Worm (Caenorhabditis elegans) whole organism, mixed stage, embryonic: ENCODE data around the gene exos-4.2.

Experiments
- M03D4.4 ChIP-seq: sonication (generic microtip); optimal IDR thresholded peaks from 2 replicates; lab custom pipeline; 2017; ENCODE audit warnings: mild to moderate bottlenecking, missing genetic modification characterization, missing compliant biosample characterization
- bed-3 ChIP-seq: fragments of 200-800 bp; sonication (Bioruptor generic); optimal IDR thresholded peaks from 3 replicates; lab custom pipeline; 2018; ENCODE audit warnings: mild to moderate bottlenecking, missing genetic modification characterization, moderate library complexity, missing compliant biosample characterization
- blmp-1 ChIP-seq: fragments of 150-350 bp; optimal IDR thresholded peaks from 2 replicates; lab custom pipeline; 2014; ENCODE audit warnings: missing biosample characterization, missing genetic modification characterization
- ceh-39 ChIP-seq: fragments of 150-350 bp; optimal IDR thresholded peaks from 2 replicates; lab custom pipeline; 2014; ENCODE audit warnings: missing biosample characterization, missing genetic modification characterization
- ceh-43 ChIP-seq: fragments of 200-800 bp; sonication (Bioruptor generic); optimal IDR thresholded peaks from 2 replicates; lab custom pipeline; 2018; ENCODE audit warnings: mild to moderate bottlenecking, missing genetic modification characterization, moderate library complexity, missing compliant biosample characterization
- ceh-83 ChIP-seq: fragments of 200-800 bp; sonication (Bioruptor generic); optimal IDR thresholded peaks from 2 replicates; lab custom pipeline; 2018; ENCODE audit warnings: mild to moderate bottlenecking, missing genetic modification characterization, missing compliant biosample characterization
- ces-1 ChIP-seq: fragments of 150-350 bp; optimal IDR thresholded peaks from 2 replicates; lab custom pipeline; 2014; ENCODE audit warnings: missing biosample characterization, missing genetic modification reagents, missing genetic modification characterization
- cnd-1 ChIP-seq: fragments of 200-800 bp; sonication (Bioruptor generic); optimal IDR thresholded peaks from 2 replicates; lab custom pipeline; 2018; ENCODE audit warnings: mild to moderate bottlenecking, missing genetic modification characterization, missing compliant biosample characterization
- drap-1 ChIP-seq: fragments of 200-800 bp; sonication (Bioruptor generic); optimal IDR thresholded peaks from 3 replicates; lab custom pipeline; 2018; ENCODE audit warnings: mild to moderate bottlenecking, missing genetic modification characterization, missing compliant biosample characterization
- elt-1 ChIP-seq: sonication (generic microtip); optimal IDR thresholded peaks from 2 replicates; lab custom pipeline; 2017; ENCODE audit warnings: missing genetic modification characterization, mild to moderate bottlenecking, missing compliant biosample characterization, antibody characterized with exemption, moderate library complexity, borderline replicate concordance; ENCODE audit not compliant: insufficient read depth
- elt-3 ChIP-seq: fragments of 150-350 bp; optimal IDR thresholded peaks from 2 replicates; lab custom pipeline; 2014; ENCODE audit warnings: missing biosample characterization, missing genetic modification characterization
- flh-1 ChIP-seq: fragments of 200-800 bp; sonication (Bioruptor generic); optimal IDR thresholded peaks from 2 replicates; lab custom pipeline; 2018; ENCODE audit warnings: mild to moderate bottlenecking, missing genetic modification characterization, moderate library complexity, missing compliant biosample characterization
- ham-2 ChIP-seq: fragments of 200-800 bp; sonication (Bioruptor generic); optimal IDR thresholded peaks from 2 replicates; lab custom pipeline; 2018; ENCODE audit warnings: mild to moderate bottlenecking, missing genetic modification characterization, missing compliant biosample characterization
- hlh-1 ChIP-seq: fragments of 150-350 bp; optimal IDR thresholded peaks from 2 replicates; lab custom pipeline; 2014; ENCODE audit warnings: missing biosample characterization, missing genetic modification reagents, missing genetic modification characterization
- lin-13 ChIP-seq: fragments of 150-350 bp; optimal IDR thresholded peaks from 2 replicates; lab custom pipeline; 2014; ENCODE audit warnings: missing biosample characterization, missing genetic modification characterization
- lin-32 ChIP-seq: fragments of 200-800 bp; sonication (Bioruptor generic); optimal IDR thresholded peaks from 2 replicates; lab custom pipeline; 2018; ENCODE audit warnings: mild to moderate bottlenecking, missing genetic modification characterization, missing compliant biosample characterization
- lsy-2 ChIP-seq: fragments of 150-350 bp; optimal IDR thresholded peaks from 2 replicates; lab custom pipeline; 2014; ENCODE audit warnings: missing biosample characterization, missing genetic modification characterization
- mab-5 ChIP-seq: fragments of 150-350 bp; optimal IDR thresholded peaks from 2 replicates; lab custom pipeline; 2014; ENCODE audit warnings: missing biosample characterization, missing genetic modification characterization
- mep-1 ChIP-seq: fragments of 150-350 bp; optimal IDR thresholded peaks from 2 replicates; lab custom pipeline; 2017; ENCODE audit warnings: missing biosample characterization, missing genetic modification reagents, missing genetic modification characterization, inconsistent platforms
- mls-2 ChIP-seq: sonication (generic microtip); optimal IDR thresholded peaks from 2 replicates; lab custom pipeline; 2016; ENCODE audit warnings: mild to moderate bottlenecking, missing genetic modification characterization, moderate library complexity, missing compliant biosample characterization
- nhr-2 ChIP-seq: fragments of 150-350 bp; optimal IDR thresholded peaks from 2 replicates; lab custom pipeline; 2014; ENCODE audit warnings: missing biosample characterization, missing genetic modification characterization
- nhr-237 ChIP-seq: fragments of 150-350 bp; optimal IDR thresholded peaks from 2 replicates; lab custom pipeline; 2014; ENCODE audit warnings: missing biosample characterization, missing genetic modification characterization
- nhr-28 ChIP-seq: fragments of 150-350 bp; optimal IDR thresholded peaks from 2 replicates; lab custom pipeline; 2014; ENCODE audit warnings: missing biosample characterization, missing genetic modification characterization
- nhr-76 ChIP-seq: sonication (generic microtip); optimal IDR thresholded peaks from 2 replicates; lab custom pipeline; 2017; ENCODE audit warnings: missing biosample characterization, missing genetic modification characterization
- pha-4 ChIP-seq: fragments of 150-350 bp; optimal IDR thresholded peaks from 2 replicates; lab custom pipeline; 2018; ENCODE audit warnings: missing biosample characterization, missing genetic modification reagents, missing genetic modification characterization
- sem-2 ChIP-seq: fragments of 200-800 bp; sonication (Bioruptor generic); optimal IDR thresholded peaks from 2 replicates; lab custom pipeline; 2018; ENCODE audit warnings: mild to moderate bottlenecking, missing genetic modification characterization, missing compliant biosample characterization
- snpc-4 ChIP-seq: fragments of 150-350 bp; optimal IDR thresholded peaks from 2 replicates; lab custom pipeline; 2014; ENCODE audit warnings: missing biosample characterization, missing genetic modification characterization
- sptf-1 ChIP-seq: sonication (generic microtip); optimal IDR thresholded peaks from 2 replicates; lab custom pipeline; 2017; ENCODE audit warnings: mild to moderate bottlenecking, missing genetic modification characterization, moderate library complexity, missing compliant biosample characterization
- tbx-8 ChIP-seq: fragments of 200-800 bp; sonication (Bioruptor generic); optimal IDR thresholded peaks from 2 replicates; lab custom pipeline; 2018; ENCODE audit warnings: mild to moderate bottlenecking, missing genetic modification characterization, moderate library complexity, missing compliant biosample characterization
- unc-120 ChIP-seq: sonication (generic microtip); optimal IDR thresholded peaks from 2 replicates; lab custom pipeline; 2017; ENCODE audit warnings: missing genetic modification characterization, missing compliant biosample characterization; ENCODE audit not compliant: poor library complexity, severe bottlenecking
- unc-39 ChIP-seq: fragments of 150-350 bp; optimal IDR thresholded peaks from 2 replicates; lab custom pipeline; 2014; ENCODE audit warnings: missing biosample characterization, missing genetic modification characterization
- unc-62 ChIP-seq: fragments of 150-350 bp; optimal IDR thresholded peaks from 2 replicates; lab custom pipeline; 2014; ENCODE audit warnings: missing biosample characterization, missing genetic modification reagents, missing genetic modification characterization
- zip-8 ChIP-seq: fragments of 150-350 bp; optimal IDR thresholded peaks from 2 replicates; lab custom pipeline; 2014; ENCODE audit warnings: missing biosample characterization, missing genetic modification characterization
- ztf-11 ChIP-seq: fragments of 150-350 bp; optimal IDR thresholded peaks from 2 replicates; lab custom pipeline; 2014; ENCODE audit warnings: missing biosample characterization, missing genetic modification characterization

Gene exos-4.2

ce11 chrIII:834443-834815 is 25.6 kb upstream of the exos-4.2 start:
- TF ChIP-seq ceh-83: no peak
- TF ChIP-seq drap-1 (GFP tag; lab: Kevin White, UChicago): no peak
- TF ChIP-seq hlh-1: no peak
- TF ChIP-seq M03D4.4 (tag; lab: Kevin White, UChicago): no peak
- TF ChIP-seq elt-1 (tag; lab: Kevin White, UChicago): no peak
- TF ChIP-seq lin-13 (tag; lab: Kevin White, UChicago): no peak
- no peak for TF ChIP-seq nhr-76 (tag; lab: Kevin White, UChicago)
- no peak for TF ChIP-seq mep-1 (tag; lab: Kevin White, UChicago)
- TF ChIP-seq mls-2 (tag; lab: Kevin White, UChicago): no peak
- no peak for TF ChIP-seq ceh-39 (tag; lab: Kevin White, UChicago)
- no peak for TF ChIP-seq lsy-2 (tag; lab: Kevin White, UChicago)
- no peak for TF ChIP-seq zip-8

ce11 chrIII:835208-835607 is 24.8 kb upstream of the exos-4.2 start:
- no peak for TF ChIP-seq nhr-237 (tag; lab: Kevin White, UChicago)
- no peak for TF ChIP-seq ham-2 (GFP tag; lab: Kevin White, UChicago)
- no peak for TF ChIP-seq unc-62
- TF ChIP-seq sem-2 (GFP tag; lab: Kevin White, UChicago): no peak
- TF ChIP-seq flh-1 (GFP tag; lab: Kevin White, UChicago): no peak
- TF ChIP-seq mep-1 (tag; lab: Kevin White, UChicago): no peak
- no peak for TF ChIP-seq M03D4.4 (tag; lab: Kevin White, UChicago)
- no peak for TF ChIP-seq mls-2 (tag; lab: Kevin White, UChicago)

ce11 chrIII:835713-836278 is 24.2 kb upstream of the exos-4.2 start:
- TF ChIP-seq pha-4 (peak; percentile 20), unc-120 (tag; lab: Kevin White, UChicago) (peak; percentile 53), lsy-2 (tag; lab: Kevin White, UChicago) (peak; percentile 4), nhr-28 (tag; lab: Kevin White, UChicago) (no peak), ham-2 (GFP tag; lab: Kevin White, UChicago) (peak; percentile 47), ceh-83 (peak; percentile 64), nhr-237 (tag; lab: Kevin White, UChicago) (peak; percentile 60), unc-39 (tag; lab: Kevin White, UChicago) (peak; percentile 50), lin-32 (GFP tag; lab: Kevin White, UChicago) (peak; percentile 3), sptf-1 (tag; lab: Kevin White, UChicago) (peak; percentile 88), bed-3 (GFP tag; lab: Kevin White, UChicago) (peak; percentile 38), ztf-11 (tag; lab: Kevin White, UChicago) (no peak), mab-5 (tag; lab: Kevin White, UChicago) (no peak), drap-1 (GFP tag; lab: Kevin White, UChicago) (peak; percentile 76), mls-2 (tag; lab: Kevin White, UChicago) (peak; percentile 79), zip-8 (no peak), mep-1 (tag; lab: Kevin White, UChicago) (no peak), hlh-1 (no peak), ceh-43 (GFP tag; lab: Kevin White, UChicago) (peak; percentile 48), nhr-76 (tag; lab: Kevin White, UChicago) (no peak), ceh-39 (tag; lab: Kevin White, UChicago) (no peak), snpc-4 (tag; lab: Kevin White, UChicago) (no peak), blmp-1 (tag; lab: Kevin White, UChicago) (no peak), M03D4.4 (tag; lab: Kevin White, UChicago) (peak; percentile 57), ces-1 (GFP tag; lab: Kevin White, UChicago) (peak; percentile 46), tbx-8 (GFP tag; lab: Kevin White, UChicago) (peak; percentile 66), flh-1 (GFP tag; lab: Kevin White, UChicago) (peak; percentile 69), sem-2 (GFP tag; lab: Kevin White, UChicago) (peak; percentile 62), elt-3 (tag; lab: Kevin White, UChicago) (peak; percentile 85), nhr-2 (no peak), cnd-1 (peak; percentile 40), unc-62 (peak; percentile 14)
- TF ChIP-seq, all 35 proteins: peak for 21
